Worm (Caenorhabditis elegans): ENCODE results near the gene pgm-2.

- TF ChIP-seq dao-5 (tag; optimal IDR thresholded peaks at IDR 0.05), result no peak
- TF ChIP-seq him-1 (tag; optimal IDR thresholded peaks at IDR 0.05), result no peak
- no peak for TF ChIP-seq W03F9.2 (tag; optimal IDR thresholded peaks at IDR 0.05)
Observed at ce11 chrIII:13350964-13351363, 51.8 kb downstream of the pgm-2 start.
